Fruit fly (Drosophila melanogaster) whole organism, adult: ENCODE results near the gene Hrd3.

Experiments used
- CG7101 ChIP-seq: fragments of 200-800 bp; sonication (Bioruptor generic); optimal IDR thresholded peaks from 2 replicates; lab custom pipeline; 2018; ENCODE audit warnings: missing biosample characterization, mild to moderate bottlenecking, missing genetic modification characterization, moderate library complexity
- Crg-1 ChIP-seq: fragments of 200-800 bp; sonication (Bioruptor generic); optimal IDR thresholded peaks from 2 replicates; lab custom pipeline; 2016; ENCODE audit warnings: missing biosample characterization, missing genetic modification characterization
- Hr96 ChIP-seq: fragments of 200-800 bp; sonication (Bioruptor generic); optimal IDR thresholded peaks from 2 replicates; lab custom pipeline; 2016; ENCODE audit warnings: missing biosample characterization, missing genetic modification characterization
- cnc ChIP-seq, 2 experiments: fragments of >200 bp; optimal IDR thresholded peaks; 2 replicates each; lab custom pipeline; 2017

DNA sequence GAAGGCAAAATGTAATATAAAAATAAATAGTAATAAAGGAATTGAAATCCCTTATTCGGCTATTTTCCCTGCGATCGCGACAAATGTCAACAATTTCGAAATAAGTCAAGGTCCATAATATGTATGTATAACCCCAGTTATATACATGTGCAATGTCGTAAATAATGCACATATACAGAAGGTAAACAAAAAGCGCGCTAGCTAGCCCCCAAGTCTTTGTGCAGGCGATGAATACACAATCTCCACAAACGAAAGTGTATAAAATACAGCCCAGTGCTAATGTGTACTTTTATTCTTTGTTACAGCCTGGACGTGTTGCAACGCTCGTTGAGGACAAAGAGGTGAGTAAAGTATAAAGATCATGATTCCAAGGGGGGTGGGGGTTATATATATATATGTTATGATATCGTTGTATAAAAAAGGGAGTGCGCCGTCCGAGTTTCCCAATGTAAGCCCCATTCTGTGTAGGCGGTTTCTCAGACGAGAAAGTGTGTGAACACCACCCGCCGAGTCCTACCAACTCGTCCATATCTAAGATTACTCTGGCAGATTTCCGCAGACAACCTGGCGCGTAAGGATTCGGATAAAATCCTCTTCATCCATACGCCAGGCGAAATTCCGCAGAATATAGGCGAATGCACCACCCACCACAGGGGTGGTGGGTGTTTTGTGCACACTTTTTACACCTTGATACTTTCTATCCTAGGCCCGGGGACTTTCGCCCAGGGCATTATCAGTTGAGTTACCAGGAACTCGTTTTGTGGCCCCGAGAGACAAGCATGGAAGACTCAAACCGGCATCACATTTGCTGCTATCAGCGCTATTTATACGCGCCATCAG lies 28.5 kb downstream of the Hrd3 start:
- TF ChIP-seq Crg-1 (GFP tag; lab: Kevin White, UChicago) (no peak), cnc (optimal IDR thresholded peaks at IDR 0.05; lab: Kevin White, UChicago) (no peak), Hr96 (GFP tag; lab: Kevin White, UChicago) (no peak), CG7101 (tag; lab: Kevin White, UChicago) (no peak)
